Worm (Caenorhabditis elegans): ENCODE results near the gene C10A4.2.
A peak's percentile ranks its signal among the peaks of the same experiment; 100 is the strongest.

DNA sequence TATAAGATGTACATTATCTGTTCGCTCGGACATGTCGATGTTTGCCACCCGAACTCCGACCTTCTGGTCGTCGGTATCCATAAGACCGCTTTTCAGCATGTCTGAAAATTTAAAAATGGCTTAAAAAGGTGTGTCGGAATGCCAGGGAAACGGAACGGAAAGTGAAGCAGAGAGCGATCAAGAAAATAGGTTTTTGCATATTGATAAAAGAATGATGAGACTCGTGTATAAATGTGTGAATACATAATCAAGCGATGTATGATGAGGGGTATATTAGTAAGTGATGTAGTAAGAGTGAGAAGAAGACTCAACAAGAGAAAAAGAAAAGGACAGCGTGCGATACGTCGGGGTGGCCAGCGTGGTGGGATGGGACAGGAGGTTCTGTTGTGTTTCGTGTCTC lies 32.4 kb downstream of the C10A4.2 start, which contains the start of gene acl-12:
- peak; percentile 15 for TF ChIP-seq nfya-1 (tag; optimal IDR thresholded peaks at IDR 0.05)
- TF ChIP-seq K02D7.2 (tag; optimal IDR thresholded peaks at IDR 0.05) = no peak
- no peak for TF ChIP-seq ama-1 (optimal IDR thresholded peaks at IDR 0.05)
- no peak for TF ChIP-seq nhr-11 (tag; optimal IDR thresholded peaks at IDR 0.05)
- no peak for TF ChIP-seq npax-4 (tag; optimal IDR thresholded peaks at IDR 0.05)
- TF ChIP-seq tbx-2 (tag; optimal IDR thresholded peaks at IDR 0.05) = no peak
- TF ChIP-seq hlh-30 (tag; optimal IDR thresholded peaks at IDR 0.05; ENCODE audit: insufficient read depth) = no peak
- no peak for TF ChIP-seq fax-1 (tag; optimal IDR thresholded peaks at IDR 0.05)
- no peak for TF ChIP-seq ceh-45 (GFP tag; IDR thresholded peaks at IDR 0.05)
- TF ChIP-seq Y22D7AL.16 (tag; optimal IDR thresholded peaks at IDR 0.05) = no peak
- no peak for TF ChIP-seq ceh-48 (tag; optimal IDR thresholded peaks at IDR 0.05)
- no peak for TF ChIP-seq lin-11 (tag; optimal IDR thresholded peaks at IDR 0.05)
- no peak for TF ChIP-seq unc-55 (GFP tag; optimal IDR thresholded peaks at IDR 0.05)
- no peak for TF ChIP-seq pqm-1 (tag; optimal IDR thresholded peaks at IDR 0.05)
